Fruit fly (Drosophila melanogaster) whole organism, embryonic: ENCODE data around the gene Ubqn.

Experiments used
- Awh ChIP-seq: fragments of 200-800 bp; sonication (Bioruptor generic); IDR thresholded peaks from 2 replicates; pipeline ENCODE4, ENCODE4 v1.3.6; 2022; ENCODE audit warnings: missing biosample characterization, missing genetic modification characterization
- Bdp1 ChIP-seq: fragments of 200-800 bp; sonication (Bioruptor generic); optimal IDR thresholded peaks from 3 replicates; lab custom pipeline; 2016; ENCODE audit warnings: missing biosample characterization, missing genetic modification characterization
- CG10321 ChIP-seq: fragments of 200-800 bp; sonication (Bioruptor generic); IDR thresholded peaks from 2 replicates; pipeline ENCODE4 v1.3.6; 2022; ENCODE audit warnings: missing biosample characterization, missing genetic modification characterization
- CG10959 ChIP-seq: fragments of 200-800 bp; sonication (Bioruptor generic); IDR thresholded peaks from 2 replicates; pipeline ENCODE4 v1.3.6; 2022; ENCODE audit warnings: missing biosample characterization, missing genetic modification characterization
- CG12104 ChIP-seq: fragments of 200-800 bp; sonication (Bioruptor generic); optimal IDR thresholded peaks from 3 replicates; lab custom pipeline; 2016; ENCODE audit warnings: missing biosample characterization, missing genetic modification characterization
- CG12155 ChIP-seq: fragments of 200-800 bp; sonication (Bioruptor generic); optimal IDR thresholded peaks from 3 replicates; lab custom pipeline; 2016; ENCODE audit warnings: missing biosample characterization, missing genetic modification characterization
- CG12299 ChIP-seq: fragments of 200-800 bp; sonication (Bioruptor generic); optimal IDR thresholded peaks from 2 replicates; lab custom pipeline; 2018; ENCODE audit warnings: missing biosample characterization, mild to moderate bottlenecking, missing genetic modification characterization
- CG1233 ChIP-seq: fragments of 200-800 bp; sonication (Bioruptor generic); optimal IDR thresholded peaks from 4 replicates; lab custom pipeline; 2018; ENCODE audit warnings: missing biosample characterization, mild to moderate bottlenecking, missing genetic modification characterization
- CG13624 ChIP-seq: fragments of 200-800 bp; sonication (Bioruptor generic); optimal IDR thresholded peaks from 2 replicates; lab custom pipeline; 2016; ENCODE audit warnings: missing biosample characterization, missing genetic modification characterization
- CG14860 ChIP-seq: fragments of 200-800 bp; sonication (Bioruptor generic); IDR thresholded peaks from 3 replicates; pipeline ENCODE4 v1.3.6; 2022; ENCODE audit warnings: missing biosample characterization, missing genetic modification characterization; ENCODE audit not compliant: partially characterized antibody
- CG15601 ChIP-seq: fragments of 200-800 bp; sonication (Bioruptor generic); optimal IDR thresholded peaks from 3 replicates; lab custom pipeline; 2019; ENCODE audit warnings: missing biosample characterization, mild to moderate bottlenecking, missing genetic modification characterization, moderate library complexity
- CG1602 ChIP-seq: fragments of 200-800 bp; sonication (Bioruptor generic); optimal IDR thresholded peaks from 3 replicates; lab custom pipeline; 2016; ENCODE audit warnings: missing biosample characterization, missing genetic modification characterization
- CG1647 ChIP-seq: fragments of 200-800 bp; sonication (Bioruptor generic); optimal IDR thresholded peaks from 3 replicates; lab custom pipeline; 2016; ENCODE audit warnings: missing biosample characterization, missing genetic modification characterization
- CG17186 ChIP-seq: fragments of 200-800 bp; sonication (Bioruptor generic); optimal IDR thresholded peaks from 3 replicates; lab custom pipeline; 2017; ENCODE audit warnings: missing biosample characterization, missing genetic modification reagents, missing genetic modification characterization
- CG2120 ChIP-seq: fragments of 200-800 bp; sonication (Bioruptor generic); optimal IDR thresholded peaks from 3 replicates; lab custom pipeline; 2016; ENCODE audit warnings: missing biosample characterization, missing genetic modification characterization
- CG2678 ChIP-seq: fragments of 200-800 bp; sonication (Bioruptor generic); optimal IDR thresholded peaks from 3 replicates; lab custom pipeline; 2019; ENCODE audit warnings: missing biosample characterization, mild to moderate bottlenecking, missing genetic modification characterization, moderate library complexity
- CG31441 ChIP-seq: fragments of 200-800 bp; sonication (Bioruptor generic); IDR thresholded peaks from 2 replicates; pipeline ENCODE4 v1.3.6; 2022; ENCODE audit warnings: missing biosample characterization, missing genetic modification characterization
- CG32767 ChIP-seq: fragments of 200-800 bp; sonication (Bioruptor generic); IDR thresholded peaks from 2 replicates; pipeline ENCODE4 v1.3.6; 2022; ENCODE audit warnings: missing biosample characterization, missing genetic modification characterization
- CG6272 ChIP-seq: fragments of 200-800 bp; sonication (Bioruptor generic); IDR thresholded peaks from 2 replicates; pipeline ENCODE4 v1.3.6; 2022; ENCODE audit warnings: missing biosample characterization, missing genetic modification characterization
- CG6689 ChIP-seq: fragments of 200-800 bp; sonication (Bioruptor generic); IDR thresholded peaks from 2 replicates; pipeline ENCODE4 v1.3.6; 2022; ENCODE audit warnings: missing biosample characterization, missing genetic modification characterization
- CG7372 ChIP-seq: fragments of 200-800 bp; sonication (Bioruptor generic); IDR thresholded peaks from 2 replicates; pipeline ENCODE4 v1.3.6; 2022; ENCODE audit warnings: missing biosample characterization, missing genetic modification characterization
- CG7928 ChIP-seq: fragments of 200-800 bp; sonication (Bioruptor generic); optimal IDR thresholded peaks from 2 replicates; lab custom pipeline; 2017; ENCODE audit warnings: missing biosample characterization, mild to moderate bottlenecking, missing genetic modification characterization
- CG9609 ChIP-seq: fragments of 200-800 bp; sonication (Bioruptor generic); optimal IDR thresholded peaks from 3 replicates; lab custom pipeline; 2016; ENCODE audit warnings: missing biosample characterization, missing genetic modification characterization
- CG9932 ChIP-seq: fragments of 200-800 bp; sonication (Bioruptor generic); IDR thresholded peaks from 2 replicates; pipeline ENCODE4 v1.3.6; 2022; ENCODE audit warnings: missing biosample characterization, missing genetic modification characterization
- CkIIα-i1 ChIP-seq: fragments of 200-800 bp; sonication (Bioruptor generic); IDR thresholded peaks from 2 replicates; pipeline ENCODE4 v1.3.6; 2022; ENCODE audit warnings: missing biosample characterization, missing genetic modification characterization
- CrebB ChIP-seq: fragments of 200-800 bp; sonication (Bioruptor generic); optimal IDR thresholded peaks from 3 replicates; lab custom pipeline; 2018; ENCODE audit warnings: missing biosample characterization, mild to moderate bottlenecking, missing genetic modification characterization
- Ets65A ChIP-seq: fragments of 200-800 bp; sonication (Bioruptor generic); peaks from one replicate; lab custom pipeline; 2016; ENCODE audit warnings: missing biosample characterization, missing genetic modification characterization
- Gug ChIP-seq: fragments of 200-800 bp; sonication (Bioruptor generic); IDR thresholded peaks from 4 replicates; pipeline ENCODE4 v1.3.6; 2022; ENCODE audit warnings: missing biosample characterization, missing genetic modification characterization
- Hmx ChIP-seq: fragments of 200-800 bp; sonication (Bioruptor generic); optimal IDR thresholded peaks from 2 replicates; lab custom pipeline; 2016; ENCODE audit warnings: missing biosample characterization, missing genetic modification characterization
- Hr51 ChIP-seq, 2 experiments: fragments of 200-800 bp; sonication (Bioruptor generic); optimal IDR thresholded peaks; 2 replicates in 1 of 2; 3 replicates in 1 of 2; lab custom pipeline; 2016 to 2018; ENCODE audit warnings: missing biosample characterization in 2 of 2, missing genetic modification characterization in 2 of 2, mild to moderate bottlenecking in 1 of 2, moderate library complexity in 1 of 2
- Max ChIP-seq: fragments of 200-800 bp; sonication (Bioruptor generic); optimal IDR thresholded peaks from 2 replicates; lab custom pipeline; 2016; ENCODE audit warnings: missing biosample characterization, mild to moderate bottlenecking, missing genetic modification characterization
- Sin3A ChIP-seq: fragments of >200 bp; optimal IDR thresholded peaks from 2 replicates; lab custom pipeline; 2018
- Stat92E ChIP-seq, 3 experiments: fragments of >200 bp in 2 of 3; fragments of 200-800 bp in 1 of 3; sonication (Bioruptor generic) in 1 of 3; optimal IDR thresholded peaks; 2 replicates each; lab custom pipeline; 2017 to 2019; ENCODE audit warnings: missing biosample characterization in 3 of 3, missing genetic modification characterization in 3 of 3, mild to moderate bottlenecking in 1 of 3, moderate library complexity in 1 of 3
- bbx ChIP-seq: fragments of 200-800 bp; sonication (Bioruptor generic); IDR thresholded peaks from 2 replicates; pipeline ENCODE4 v1.3.6; 2022; ENCODE audit warnings: missing biosample characterization, missing genetic modification characterization; ENCODE audit not compliant: partially characterized antibody
- btn ChIP-seq: fragments of 200-800 bp; sonication (Bioruptor generic); optimal IDR thresholded peaks from 2 replicates; lab custom pipeline; 2016; ENCODE audit warnings: missing biosample characterization, missing genetic modification characterization
- caup ChIP-seq: fragments of 200-800 bp; sonication (Bioruptor generic); optimal IDR thresholded peaks from 3 replicates; lab custom pipeline; 2017; ENCODE audit warnings: missing biosample characterization, mild to moderate bottlenecking, missing genetic modification characterization, moderate library complexity; ENCODE audit not compliant: severe bottlenecking
- crol ChIP-seq: fragments of 200-800 bp; sonication (Bioruptor generic); IDR thresholded peaks from 2 replicates; pipeline ENCODE4 v1.3.6; 2022; ENCODE audit warnings: missing biosample characterization, missing genetic modification characterization
- danr ChIP-seq: fragments of 200-800 bp; sonication (Bioruptor generic); IDR thresholded peaks from 2 replicates; pipeline ENCODE4 v1.3.6; 2022; ENCODE audit warnings: missing biosample characterization, missing genetic modification characterization
- en ChIP-seq: fragments of 200-800 bp; sonication (Bioruptor generic); optimal IDR thresholded peaks from 2 replicates; lab custom pipeline; 2016; ENCODE audit warnings: missing biosample characterization, missing genetic modification characterization
- eyg ChIP-seq: fragments of 200-800 bp; sonication (Bioruptor generic); optimal IDR thresholded peaks from 3 replicates; lab custom pipeline; 2016; ENCODE audit warnings: missing biosample characterization, missing genetic modification characterization
- gcm2 ChIP-seq: fragments of 200-800 bp; sonication (Bioruptor generic); optimal IDR thresholded peaks from 2 replicates; lab custom pipeline; 2016; ENCODE audit warnings: missing biosample characterization, missing genetic modification characterization
- klu ChIP-seq: fragments of 200-800 bp; sonication (Bioruptor generic); IDR thresholded peaks from 2 replicates; pipeline ENCODE4 v1.3.6; 2022; ENCODE audit warnings: missing biosample characterization, missing genetic modification characterization
- lola ChIP-seq, 3 experiments: fragments of >200 bp in 2 of 3; fragments of 200-800 bp in 1 of 3; sonication (Bioruptor generic) in 1 of 3; optimal IDR thresholded peaks; 2 replicates each; lab custom pipeline; 2017 to 2019; ENCODE audit warnings: missing biosample characterization in 3 of 3, missing genetic modification characterization in 3 of 3, mild to moderate bottlenecking in 1 of 3, moderate library complexity in 1 of 3
- maf-S ChIP-seq: fragments of 200-800 bp; sonication (Bioruptor generic); optimal IDR thresholded peaks from 2 replicates; lab custom pipeline; 2016; ENCODE audit warnings: missing biosample characterization, missing genetic modification characterization
- pnt ChIP-seq: fragments of 200-800 bp; sonication (Bioruptor generic); optimal IDR thresholded peaks from 3 replicates; lab custom pipeline; 2016; ENCODE audit warnings: missing biosample characterization, missing genetic modification characterization
- sima ChIP-seq: fragments of 200-800 bp; sonication (Bioruptor generic); optimal IDR thresholded peaks from 2 replicates; lab custom pipeline; 2016; ENCODE audit warnings: missing biosample characterization, missing genetic modification characterization
- sr ChIP-seq: fragments of 200-800 bp; sonication (Bioruptor generic); IDR thresholded peaks from 3 replicates; pipeline ENCODE4 v1.3.6; 2022; ENCODE audit warnings: missing biosample characterization, missing genetic modification characterization
- unc-4 ChIP-seq: fragments of 200-800 bp; sonication (Bioruptor generic); IDR thresholded peaks from 2 replicates; pipeline ENCODE4 v1.3.6; 2022; ENCODE audit warnings: missing biosample characterization, missing genetic modification characterization; ENCODE audit not compliant: partially characterized antibody
- vfl ChIP-seq: fragments of 200-800 bp; sonication (Bioruptor generic); optimal IDR thresholded peaks from 2 replicates; lab custom pipeline; 2016; ENCODE audit warnings: missing biosample characterization, missing genetic modification characterization
- vvl ChIP-seq: fragments of 200-800 bp; sonication (Bioruptor generic); IDR thresholded peaks from 2 replicates; pipeline ENCODE4 v1.3.6; 2022; ENCODE audit warnings: missing biosample characterization, missing genetic modification characterization
- wor ChIP-seq: fragments of 200-800 bp; sonication (Bioruptor generic); IDR thresholded peaks from 2 replicates; pipeline ENCODE4 v1.3.6; 2022; ENCODE audit warnings: missing biosample characterization, missing genetic modification characterization
- zfh1 ChIP-seq: fragments of 200-800 bp; sonication (Bioruptor generic); IDR thresholded peaks from 3 replicates; pipeline ENCODE4 v1.3.6; 2022; ENCODE audit warnings: missing biosample characterization, missing genetic modification characterization

Gene Ubqn

dm6 chrX:19668405-19668804 lies 15.2 kb upstream of the Ubqn start (continued):
- TF ChIP-seq CkIIα-i1: peak; percentile 32; the same call in 1 of the 2 replicates
- TF ChIP-seq CG10321 (GFP tag; lab: Robert Waterston, UW): peak; percentile 78
- peak; percentile 95 for TF ChIP-seq Gug (GFP tag; lab: Robert Waterston, UW)
- peak; percentile 91 for TF ChIP-seq CG31441 (GFP tag; lab: Robert Waterston, UW)
- TF ChIP-seq maf-S: peak; percentile 97
- TF ChIP-seq zfh1 (GFP tag; lab: Robert Waterston, UW): peak; percentile 96
- peak; percentile 72 for TF ChIP-seq crol
- TF ChIP-seq bbx (GFP tag; lab: Robert Waterston, UW): no peak
- peak; percentile 89 for TF ChIP-seq btn (GFP tag; lab: Kevin White, UChicago)
- TF ChIP-seq Hr51 (GFP tag; optimal IDR thresholded peaks at IDR 0.05; lab: Kevin White, UChicago): peak; percentile 93 to 96
- peak; percentile 98 for TF ChIP-seq vvl
- peak; percentile 88 for TF ChIP-seq gcm2 (GFP tag; lab: Kevin White, UChicago)
- TF ChIP-seq CG1233 (GFP tag; lab: Kevin White, UChicago): peak; percentile 91
- TF ChIP-seq CG12299 (tag; lab: Kevin White, UChicago): peak; percentile 94
- peak; percentile 90 for TF ChIP-seq caup (GFP tag; lab: Kevin White, UChicago)
- TF ChIP-seq Hmx (GFP tag; lab: Kevin White, UChicago): no peak
- peak; percentile 64 for TF ChIP-seq CG17186 (GFP tag; lab: Kevin White, UChicago)
- TF ChIP-seq sr (GFP tag; lab: Robert Waterston, UW): peak; percentile 78
- peak; percentile 88 for TF ChIP-seq CG32767 (GFP tag; lab: Robert Waterston, UW)
- peak; percentile 88 for TF ChIP-seq Max (GFP tag; lab: Kevin White, UChicago)
- peak; percentile 98 for TF ChIP-seq CG2120 (GFP tag; lab: Kevin White, UChicago)
- TF ChIP-seq CG15601: peak; percentile 95
- TF ChIP-seq Stat92E (GFP tag; optimal IDR thresholded peaks at IDR 0.05; lab: Kevin White, UChicago): peak in 1 of 3 experiments; percentile 90
- peak; percentile 94 for TF ChIP-seq CG1647 (GFP tag; lab: Kevin White, UChicago)
- TF ChIP-seq CG12104 (GFP tag; lab: Kevin White, UChicago): peak; percentile 89
- TF ChIP-seq CG7928 (GFP tag; lab: Kevin White, UChicago): peak; percentile 70
- TF ChIP-seq pnt (GFP tag; lab: Kevin White, UChicago): peak; percentile 99
- peak; percentile 97 for TF ChIP-seq CG10959 (GFP tag; lab: Robert Waterston, UW)
- peak; percentile 92 for TF ChIP-seq Awh (GFP tag; lab: Robert Waterston, UW)
- TF ChIP-seq CG1602 (GFP tag; lab: Kevin White, UChicago): peak; percentile 96
- TF ChIP-seq CG2678 (tag; lab: Kevin White, UChicago): peak; percentile 95
- no peak for TF ChIP-seq unc-4 (GFP tag; lab: Robert Waterston, UW)
- peak; percentile 86 for TF ChIP-seq danr (GFP tag; lab: Robert Waterston, UW)
- peak; percentile 95 for TF ChIP-seq vfl (GFP tag; lab: Kevin White, UChicago)
- TF ChIP-seq CG7372 (GFP tag; lab: Robert Waterston, UW): peak; percentile 86
- peak; percentile 97 for TF ChIP-seq CG13624
- TF ChIP-seq CG12155 (GFP tag; lab: Kevin White, UChicago): peak; percentile 95
- peak; percentile 86 for TF ChIP-seq klu (GFP tag; lab: Robert Waterston, UW)
- TF ChIP-seq CG6272 (GFP tag; lab: Robert Waterston, UW): peak; percentile 88
- TF ChIP-seq CG14860 (GFP tag; lab: Robert Waterston, UW): no peak
- peak; percentile 75 for TF ChIP-seq sima
- peak; percentile 94 for TF ChIP-seq CrebB (tag; lab: Kevin White, UChicago)
- peak; percentile 97 for TF ChIP-seq CG9932 (GFP tag; lab: Robert Waterston, UW)
- TF ChIP-seq lola (GFP tag; optimal IDR thresholded peaks at IDR 0.05; lab: Kevin White, UChicago): peak in 1 of 3 experiments; percentile 96
- peak; percentile 98 for TF ChIP-seq CG9609 (GFP tag; lab: Kevin White, UChicago)
- TF ChIP-seq en (GFP tag; lab: Kevin White, UChicago): peak; percentile 96
- peak; percentile 89 for TF ChIP-seq wor (GFP tag; lab: Robert Waterston, UW)
- peak; percentile 92 for TF ChIP-seq Bdp1 (GFP tag; lab: Kevin White, UChicago)
- TF ChIP-seq Ets65A (GFP tag; lab: Kevin White, UChicago): peak; percentile 100
- TF ChIP-seq CG6689 (GFP tag; lab: Robert Waterston, UW): peak; percentile 94
- TF ChIP-seq Sin3A (lab: Kevin White, UChicago): no peak
- peak; percentile 89 for TF ChIP-seq eyg (GFP tag; lab: Kevin White, UChicago)
